Fruit fly (Drosophila melanogaster) whole organism, adult: Measurements from ENCODE around the gene CG2930.

ENCODE experiments used
- CG11617 ChIP-seq: fragments of 200-800 bp; sonication (Bioruptor generic); optimal IDR thresholded peaks from 2 replicates; lab custom pipeline; 2017; ENCODE audit warnings: mild to moderate bottlenecking, missing biosample characterization, missing genetic modification reagents, missing genetic modification characterization
- CG12768 ChIP-seq: fragments of 200-800 bp; sonication (Bioruptor generic); optimal IDR thresholded peaks from 2 replicates; lab custom pipeline; 2017; ENCODE audit warnings: missing biosample characterization, missing genetic modification characterization, mild to moderate bottlenecking, moderate library complexity, missing genetic modification reagents
- CG14711 ChIP-seq: fragments of 200-800 bp; sonication (Bioruptor generic); optimal IDR thresholded peaks from 2 replicates; lab custom pipeline; 2018; ENCODE audit warnings: missing biosample characterization, mild to moderate bottlenecking, missing genetic modification characterization, moderate library complexity
- CG1620 ChIP-seq: fragments of 200-800 bp; sonication (Bioruptor generic); optimal IDR thresholded peaks from 2 replicates; lab custom pipeline; 2016; ENCODE audit warnings: missing biosample characterization, missing genetic modification characterization
- CG33017 ChIP-seq: fragments of 200-800 bp; sonication (Bioruptor generic); optimal IDR thresholded peaks from 2 replicates; lab custom pipeline; 2018; ENCODE audit warnings: missing biosample characterization, mild to moderate bottlenecking, missing genetic modification characterization, moderate library complexity
- CG5204 ChIP-seq: fragments of 200-800 bp; sonication (Bioruptor generic); optimal IDR thresholded peaks from 2 replicates; lab custom pipeline; 2016; ENCODE audit warnings: missing biosample characterization, missing genetic modification characterization
- CG7045 ChIP-seq: fragments of 200-800 bp; sonication (Bioruptor generic); optimal IDR thresholded peaks from 2 replicates; lab custom pipeline; 2017; ENCODE audit warnings: missing biosample characterization, mild to moderate bottlenecking, missing genetic modification characterization
- CG7101 ChIP-seq: fragments of 200-800 bp; sonication (Bioruptor generic); optimal IDR thresholded peaks from 2 replicates; lab custom pipeline; 2018; ENCODE audit warnings: missing biosample characterization, mild to moderate bottlenecking, missing genetic modification characterization, moderate library complexity
- Clk ChIP-seq: fragments of 200-800 bp; sonication (Bioruptor generic); optimal IDR thresholded peaks from 2 replicates; lab custom pipeline; 2017; ENCODE audit warnings: missing biosample characterization, missing genetic modification characterization
- Crg-1 ChIP-seq: fragments of 200-800 bp; sonication (Bioruptor generic); optimal IDR thresholded peaks from 2 replicates; lab custom pipeline; 2016; ENCODE audit warnings: missing biosample characterization, missing genetic modification characterization
- Hr96 ChIP-seq: fragments of 200-800 bp; sonication (Bioruptor generic); optimal IDR thresholded peaks from 2 replicates; lab custom pipeline; 2016; ENCODE audit warnings: missing biosample characterization, missing genetic modification characterization
- Mnt ChIP-seq: fragments of 200-800 bp; sonication (Bioruptor generic); optimal IDR thresholded peaks from 2 replicates; lab custom pipeline; 2016; ENCODE audit warnings: missing biosample characterization, mild to moderate bottlenecking, missing genetic modification characterization
- bab1 ChIP-seq: fragments of 200-800 bp; sonication (Bioruptor generic); optimal IDR thresholded peaks from 3 replicates; lab custom pipeline; 2019; ENCODE audit warnings: missing biosample characterization, mild to moderate bottlenecking, missing genetic modification characterization, moderate library complexity
- cic ChIP-seq: fragments of 200-800 bp; sonication (Bioruptor generic); optimal IDR thresholded peaks from 2 replicates; lab custom pipeline; 2017; ENCODE audit warnings: missing biosample characterization, mild to moderate bottlenecking, missing genetic modification characterization, moderate library complexity
- cnc ChIP-seq, 2 experiments: fragments of >200 bp; optimal IDR thresholded peaks; 2 replicates each; lab custom pipeline; 2017
- kay ChIP-seq: fragments of 200-800 bp; sonication (Bioruptor generic); peaks from one replicate; lab custom pipeline; 2016; ENCODE audit warnings: missing biosample characterization, missing genetic modification characterization, borderline replicate concordance
- ovo ChIP-seq: fragments of 200-800 bp; sonication (Bioruptor generic); optimal IDR thresholded peaks from 2 replicates; lab custom pipeline; 2016; ENCODE audit warnings: missing biosample characterization, missing genetic modification characterization
- pad ChIP-seq: fragments of 200-800 bp; sonication (Bioruptor generic); optimal IDR thresholded peaks from 3 replicates; lab custom pipeline; 2017; ENCODE audit warnings: missing biosample characterization, missing genetic modification characterization, mild to moderate bottlenecking, moderate library complexity, missing genetic modification reagents
- tj ChIP-seq: fragments of 200-800 bp; sonication (Bioruptor generic); optimal IDR thresholded peaks from 3 replicates; lab custom pipeline; 2017; ENCODE audit warnings: missing biosample characterization, mild to moderate bottlenecking, missing genetic modification characterization, moderate library complexity
- toe ChIP-seq: fragments of 200-800 bp; sonication (Bioruptor generic); optimal IDR thresholded peaks from 2 replicates; lab custom pipeline; 2016; ENCODE audit warnings: missing biosample characterization, missing genetic modification characterization

The CG2930 gene

dm6 chrX:3832226-3832625, 36.5 kb upstream of the CG2930 start:
- TF ChIP-seq kay (no peak), CG1620 (GFP tag; lab: Kevin White, UChicago) (no peak), Crg-1 (GFP tag; lab: Kevin White, UChicago) (no peak), toe (GFP tag; lab: Kevin White, UChicago) (no peak), CG7045 (GFP tag; lab: Kevin White, UChicago) (no peak), Clk (GFP tag; lab: Kevin White, UChicago) (no peak), CG11617 (GFP tag; lab: Kevin White, UChicago) (no peak), CG14711 (tag; lab: Kevin White, UChicago) (no peak), tj (no peak), bab1 (GFP tag; lab: Kevin White, UChicago) (no peak), cic (GFP tag; lab: Kevin White, UChicago) (no peak), Hr96 (GFP tag; lab: Kevin White, UChicago) (no peak), CG5204 (no peak), CG33017 (no peak), CG12768 (GFP tag; lab: Kevin White, UChicago) (no peak), pad (GFP tag; lab: Kevin White, UChicago) (no peak), ovo (GFP tag; lab: Kevin White, UChicago) (no peak), Mnt (GFP tag; lab: Kevin White, UChicago) (no peak)

DNA sequence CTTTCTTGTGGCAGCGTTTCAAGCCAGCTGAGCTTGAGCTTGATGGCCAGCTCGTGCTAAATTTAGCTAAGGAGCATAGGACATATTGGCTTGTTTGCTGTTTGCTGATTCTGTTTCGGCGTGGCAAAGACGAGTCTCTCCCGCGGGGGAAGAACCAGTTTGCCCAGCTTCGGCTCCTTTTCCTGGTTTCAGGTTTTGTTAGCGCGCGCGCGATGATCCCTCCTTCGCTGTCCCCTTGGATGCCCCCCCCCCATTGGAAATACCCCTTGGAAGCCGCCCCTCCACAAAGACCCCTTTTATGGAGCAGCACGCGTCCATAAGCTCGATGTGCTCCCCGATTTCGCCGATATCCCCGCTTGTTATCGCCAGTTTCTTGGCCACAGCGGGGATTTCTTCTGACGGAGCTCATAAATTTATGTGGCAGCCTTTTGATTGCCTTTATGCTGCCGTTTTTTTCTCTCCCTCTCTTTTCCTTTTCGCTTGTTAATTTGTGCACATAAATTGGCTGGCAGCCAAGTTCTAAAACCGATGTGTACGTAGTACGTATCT, 35.6 kb upstream of the CG2930 start:
- TF ChIP-seq CG14711 (tag; lab: Kevin White, UChicago) = no peak
- TF ChIP-seq CG33017 = no peak
- TF ChIP-seq CG11617 (GFP tag; lab: Kevin White, UChicago) = no peak
- no peak for TF ChIP-seq Hr96 (GFP tag; lab: Kevin White, UChicago)

- TF ChIP-seq pad (GFP tag; lab: Kevin White, UChicago) = peak; percentile 89
- no peak for TF ChIP-seq CG33017
- no peak for TF ChIP-seq cnc (optimal IDR thresholded peaks at IDR 0.05; lab: Kevin White, UChicago)
- TF ChIP-seq tj = no peak
- no peak for TF ChIP-seq CG12768 (GFP tag; lab: Kevin White, UChicago)
- TF ChIP-seq Crg-1 (GFP tag; lab: Kevin White, UChicago) = no peak
- TF ChIP-seq Clk (GFP tag; lab: Kevin White, UChicago) = no peak
- no peak for TF ChIP-seq Hr96 (GFP tag; lab: Kevin White, UChicago)
Observed at dm6 chrX:3834955-3835763, 33.6 kb upstream of the CG2930 start.

DNA sequence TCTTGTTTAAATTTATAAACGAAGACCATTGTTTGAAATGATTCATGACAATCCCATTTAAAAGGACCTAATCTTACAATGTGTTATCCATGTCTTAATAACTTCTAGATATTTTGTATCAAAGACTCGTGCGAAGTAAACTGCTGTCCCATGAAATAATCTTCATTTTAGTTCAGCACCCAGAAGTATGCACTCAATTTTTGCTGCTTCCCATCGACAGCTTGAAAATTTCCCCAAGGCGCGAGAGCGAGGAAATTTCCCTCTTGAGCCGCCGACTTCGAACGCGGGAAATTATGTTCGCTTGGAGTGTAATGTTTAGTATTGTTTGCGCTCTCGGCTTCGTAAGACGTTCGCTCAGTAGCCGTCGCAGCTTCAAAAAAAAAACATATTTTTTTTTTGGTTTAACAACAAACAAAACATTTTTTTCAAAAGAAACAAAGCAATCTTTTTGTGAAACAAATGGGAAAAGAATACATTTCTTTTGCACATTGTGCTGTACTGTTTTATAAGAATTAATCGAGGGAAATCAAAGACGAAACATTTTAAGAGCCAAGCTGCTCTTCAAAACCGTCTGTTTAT, 32.9 kb upstream of the CG2930 start:
- TF ChIP-seq CG14711 (tag; lab: Kevin White, UChicago) = no peak
- peak; percentile 88 for TF ChIP-seq pad (GFP tag; lab: Kevin White, UChicago)
- no peak for TF ChIP-seq toe (GFP tag; lab: Kevin White, UChicago)

DNA sequence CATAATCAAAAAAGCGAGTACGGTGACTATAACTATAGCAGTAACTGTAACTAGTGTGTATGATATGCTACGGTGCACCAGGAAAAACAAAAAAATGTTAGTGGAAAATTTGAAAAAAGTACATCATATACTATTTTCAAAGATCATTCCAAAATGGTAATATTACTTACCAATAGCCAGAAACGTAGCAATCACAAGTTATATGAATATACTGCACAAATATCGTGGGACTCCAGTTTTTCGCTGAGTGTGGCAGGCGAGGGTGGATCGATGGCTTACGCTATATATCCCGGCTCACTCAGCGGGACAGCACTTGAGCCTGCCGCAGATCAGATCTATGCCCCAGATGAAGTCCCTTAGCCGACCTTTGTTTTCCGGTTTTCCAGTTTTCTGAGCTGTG, 31.1 kb upstream of the CG2930 start:
- TF ChIP-seq kay (no peak), cnc (optimal IDR thresholded peaks at IDR 0.05; lab: Kevin White, UChicago) (no peak), cic (GFP tag; lab: Kevin White, UChicago) (no peak), tj (no peak), CG5204 (no peak), toe (GFP tag; lab: Kevin White, UChicago) (no peak), CG33017 (no peak), Clk (GFP tag; lab: Kevin White, UChicago) (no peak), CG12768 (GFP tag; lab: Kevin White, UChicago) (no peak), Hr96 (GFP tag; lab: Kevin White, UChicago) (no peak), CG14711 (tag; lab: Kevin White, UChicago) (no peak), bab1 (GFP tag; lab: Kevin White, UChicago) (no peak)

DNA sequence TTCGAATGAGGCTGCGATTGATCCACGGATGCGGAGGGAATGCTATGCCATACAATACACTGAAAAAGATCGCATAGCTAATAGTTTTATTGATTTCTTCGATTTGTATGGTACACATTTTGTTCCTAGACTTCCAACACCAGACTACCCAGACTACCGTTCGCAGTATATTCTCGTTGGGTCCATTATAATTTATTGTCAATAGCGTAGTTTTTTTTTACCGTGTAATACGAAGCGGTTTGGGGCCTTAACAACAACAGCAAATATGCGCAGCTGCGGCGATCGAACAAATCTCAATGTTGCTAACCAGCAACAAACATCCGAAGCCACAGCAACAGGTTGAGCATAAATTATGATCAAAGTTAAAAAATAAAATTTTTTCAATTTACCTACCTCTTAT, 30.1 kb upstream of the CG2930 start:
- TF ChIP-seq ovo (GFP tag; lab: Kevin White, UChicago) (no peak), CG11617 (GFP tag; lab: Kevin White, UChicago) (no peak), cic (GFP tag; lab: Kevin White, UChicago) (no peak), kay (no peak), CG7045 (GFP tag; lab: Kevin White, UChicago) (no peak), CG7101 (tag; lab: Kevin White, UChicago) (no peak), Clk (GFP tag; lab: Kevin White, UChicago) (no peak), CG14711 (tag; lab: Kevin White, UChicago) (no peak), tj (no peak), CG33017 (no peak), CG12768 (GFP tag; lab: Kevin White, UChicago) (no peak)
